Fruit fly (Drosophila melanogaster) whole organism, embryonic: ENCODE data around the gene Cpr66Cb.
A peak's percentile ranks its signal among the peaks of the same experiment; 100 is the strongest.

ENCODE experiments used
- Awh ChIP-seq: fragments of 200-800 bp; sonication (Bioruptor generic); IDR thresholded peaks from 2 replicates; pipeline ENCODE4, ENCODE4 v1.3.6; 2022; ENCODE audit warnings: missing biosample characterization, missing genetic modification characterization
- B-H1 ChIP-seq: fragments of 200-800 bp; sonication (Bioruptor generic); IDR thresholded peaks from 3 replicates; pipeline ENCODE4 v1.3.6; 2022; ENCODE audit warnings: missing biosample characterization, missing genetic modification characterization
- B-H2 ChIP-seq: fragments of 200-800 bp; sonication (Bioruptor generic); optimal IDR thresholded peaks from 2 replicates; lab custom pipeline; 2018; ENCODE audit warnings: missing biosample characterization, mild to moderate bottlenecking, missing genetic modification characterization
- Bteb2 ChIP-seq: fragments of 200-800 bp; sonication (Bioruptor generic); optimal IDR thresholded peaks from 2 replicates; lab custom pipeline; 2016; ENCODE audit warnings: missing biosample characterization, missing genetic modification characterization
- CG10462 ChIP-seq: fragments of 200-800 bp; sonication (Bioruptor generic); optimal IDR thresholded peaks from 2 replicates; lab custom pipeline; 2016; ENCODE audit warnings: missing biosample characterization, missing genetic modification characterization
- CG10654 ChIP-seq: fragments of 200-800 bp; sonication (Bioruptor generic); optimal IDR thresholded peaks from 2 replicates; lab custom pipeline; 2016; ENCODE audit warnings: missing biosample characterization, missing genetic modification characterization
- CG11085 ChIP-seq: fragments of 200-800 bp; sonication (Bioruptor generic); IDR thresholded peaks from 2 replicates; pipeline ENCODE4 v1.3.6; 2022; ENCODE audit warnings: missing biosample characterization, missing genetic modification characterization
- CG12155 ChIP-seq: fragments of 200-800 bp; sonication (Bioruptor generic); optimal IDR thresholded peaks from 3 replicates; lab custom pipeline; 2016; ENCODE audit warnings: missing biosample characterization, missing genetic modification characterization
- CG16779 ChIP-seq: fragments of 200-800 bp; sonication (Bioruptor generic); IDR thresholded peaks from 2 replicates; pipeline ENCODE4 v1.3.6; 2022; ENCODE audit warnings: missing biosample characterization, missing genetic modification characterization
- CG17612 ChIP-seq: fragments of 200-800 bp; sonication (Bioruptor generic); IDR thresholded peaks from 2 replicates; pipeline ENCODE4 v1.3.6; 2022; ENCODE audit warnings: missing biosample characterization, missing genetic modification characterization
- CG18011 ChIP-seq: fragments of 200-800 bp; sonication (Bioruptor generic); optimal IDR thresholded peaks from 2 replicates; lab custom pipeline; 2017; ENCODE audit warnings: missing biosample characterization, missing genetic modification characterization, mild to moderate bottlenecking, moderate library complexity, missing genotype
- CG1832 ChIP-seq: fragments of 200-800 bp; sonication (Bioruptor generic); optimal IDR thresholded peaks from 2 replicates; lab custom pipeline; 2017; ENCODE audit warnings: missing biosample characterization, mild to moderate bottlenecking, missing genetic modification characterization, inconsistent platforms
- CG2712 ChIP-seq: fragments of 200-800 bp; optimal IDR thresholded peaks from 3 replicates; lab custom pipeline; 2019; ENCODE audit warnings: missing biosample characterization, mild to moderate bottlenecking, missing genetic modification characterization, moderate library complexity
- CG30020 ChIP-seq: fragments of 200-800 bp; optimal IDR thresholded peaks from 2 replicates; lab custom pipeline; 2019; ENCODE audit warnings: missing biosample characterization, mild to moderate bottlenecking, missing genetic modification characterization, moderate library complexity
- CG31388 ChIP-seq: fragments of 200-800 bp; sonication (Bioruptor generic); optimal IDR thresholded peaks from 2 replicates; lab custom pipeline; 2016; ENCODE audit warnings: missing biosample characterization, missing genetic modification characterization
- CG34422 ChIP-seq: fragments of 200-800 bp; sonication (Bioruptor generic); IDR thresholded peaks from 3 replicates; pipeline ENCODE4 v1.3.6; 2022; ENCODE audit warnings: missing biosample characterization, missing genetic modification characterization
- CG4360 ChIP-seq: fragments of 200-800 bp; sonication (Bioruptor generic); IDR thresholded peaks from 2 replicates; pipeline ENCODE4 v1.3.6; 2022; ENCODE audit warnings: missing biosample characterization, missing genetic modification characterization
- CG4854 ChIP-seq: fragments of 200-800 bp; sonication (Bioruptor generic); optimal IDR thresholded peaks from 2 replicates; lab custom pipeline; 2016; ENCODE audit warnings: missing biosample characterization, missing genetic modification characterization, inconsistent platforms
- CG5953 ChIP-seq: fragments of 200-800 bp; sonication (Bioruptor generic); IDR thresholded peaks from 2 replicates; pipeline ENCODE4 v1.3.6; 2022; ENCODE audit warnings: missing biosample characterization, missing genetic modification characterization
- CG6654 ChIP-seq: fragments of 200-800 bp; sonication (Bioruptor generic); optimal IDR thresholded peaks from 2 replicates; lab custom pipeline; 2017; ENCODE audit warnings: missing biosample characterization, mild to moderate bottlenecking, missing genetic modification characterization
- CG7963 ChIP-seq: fragments of 200-800 bp; sonication (Bioruptor generic); IDR thresholded peaks from 3 replicates; pipeline ENCODE4 v1.3.6; 2022; ENCODE audit warnings: missing biosample characterization, missing genetic modification characterization; ENCODE audit not compliant: partially characterized antibody
- CG9817 ChIP-seq: fragments of 200-800 bp; sonication (Bioruptor generic); optimal IDR thresholded peaks from 2 replicates; lab custom pipeline; 2018; ENCODE audit warnings: missing biosample characterization, mild to moderate bottlenecking, missing genetic modification characterization, moderate library complexity
- Deaf1 ChIP-seq: fragments of 200-800 bp; optimal IDR thresholded peaks from 3 replicates; lab custom pipeline; 2019; ENCODE audit warnings: missing biosample characterization, mild to moderate bottlenecking, missing genetic modification characterization, moderate library complexity
- Dp ChIP-seq: fragments of 200-800 bp; sonication (Bioruptor generic); optimal IDR thresholded peaks from 2 replicates; lab custom pipeline; 2018; ENCODE audit warnings: missing biosample characterization, mild to moderate bottlenecking, missing genetic modification characterization, moderate library complexity
- Elba2 ChIP-seq: fragments of 200-800 bp; sonication (Bioruptor generic); optimal IDR thresholded peaks from 3 replicates; lab custom pipeline; 2016; ENCODE audit warnings: missing biosample characterization, missing genetic modification characterization
- Ets65A ChIP-seq: fragments of 200-800 bp; sonication (Bioruptor generic); peaks from one replicate; lab custom pipeline; 2016; ENCODE audit warnings: missing biosample characterization, missing genetic modification characterization
- Fer3 ChIP-seq: fragments of 200-800 bp; sonication (Bioruptor generic); optimal IDR thresholded peaks from 2 replicates; lab custom pipeline; 2018; ENCODE audit warnings: missing biosample characterization, mild to moderate bottlenecking, missing genetic modification characterization, moderate library complexity
- Gsc ChIP-seq: fragments of 200-800 bp; sonication (Bioruptor generic); IDR thresholded peaks from 2 replicates; pipeline ENCODE4 v1.3.6; 2022; ENCODE audit warnings: missing biosample characterization, missing genetic modification characterization
- H15 ChIP-seq: fragments of 200-800 bp; sonication (Bioruptor generic); IDR thresholded peaks from 3 replicates; pipeline ENCODE4 v1.3.6; 2022; ENCODE audit warnings: missing biosample characterization, missing genetic modification characterization
- Hr39 ChIP-seq: fragments of >200 bp; optimal IDR thresholded peaks from 2 replicates; lab custom pipeline; 2017
- Mes4 ChIP-seq: fragments of 200-800 bp; sonication (Bioruptor generic); optimal IDR thresholded peaks from 2 replicates; lab custom pipeline; 2016; ENCODE audit warnings: missing biosample characterization, missing genetic modification characterization
- NK7.1 ChIP-seq: fragments of 200-800 bp; sonication (Bioruptor generic); optimal IDR thresholded peaks from 3 replicates; lab custom pipeline; 2016; ENCODE audit warnings: missing biosample characterization, missing genetic modification characterization
- PHDP ChIP-seq: fragments of 200-800 bp; sonication (Bioruptor generic); optimal IDR thresholded peaks from 3 replicates; lab custom pipeline; 2018; ENCODE audit warnings: missing biosample characterization, mild to moderate bottlenecking, missing genetic modification characterization, moderate library complexity
- Six4 ChIP-seq: fragments of 200-800 bp; sonication (Bioruptor generic); optimal IDR thresholded peaks from 2 replicates; lab custom pipeline; 2016; ENCODE audit warnings: missing biosample characterization, missing genetic modification characterization
- Taf1 ChIP-seq: fragments of 200-800 bp; sonication (Bioruptor generic); IDR thresholded peaks from 2 replicates; pipeline ENCODE4 v1.3.6; 2022; ENCODE audit warnings: missing biosample characterization, missing genetic modification characterization
- Xbp1 ChIP-seq: fragments of 200-800 bp; sonication (Bioruptor generic); optimal IDR thresholded peaks from 3 replicates; lab custom pipeline; 2016; ENCODE audit warnings: missing biosample characterization, mild to moderate bottlenecking, missing genetic modification characterization
- ap ChIP-seq: fragments of 200-800 bp; sonication (Bioruptor generic); IDR thresholded peaks from 2 replicates; pipeline ENCODE4 v1.3.6; 2022; ENCODE audit warnings: missing biosample characterization, missing genetic modification characterization
- dysf ChIP-seq: fragments of 200-800 bp; sonication (Bioruptor generic); IDR thresholded peaks from 3 replicates; pipeline ENCODE4 v1.3.6; 2022; ENCODE audit warnings: missing biosample characterization, missing genetic modification characterization
- ems ChIP-seq: fragments of 200-800 bp; sonication (Bioruptor generic); optimal IDR thresholded peaks from 3 replicates; lab custom pipeline; 2016; ENCODE audit warnings: missing biosample characterization, missing genetic modification characterization
- ftz-f1 ChIP-seq: fragments of 200-800 bp; sonication (Bioruptor generic); optimal IDR thresholded peaks from 2 replicates; lab custom pipeline; 2016; ENCODE audit warnings: missing biosample characterization, missing genetic modification characterization
- gfzf ChIP-seq: fragments of 200-800 bp; sonication (Bioruptor generic); optimal IDR thresholded peaks from 2 replicates; lab custom pipeline; 2016; ENCODE audit warnings: missing biosample characterization, mild to moderate bottlenecking, missing genetic modification characterization, moderate library complexity
- jigr1 ChIP-seq: fragments of 200-800 bp; sonication (Bioruptor generic); IDR thresholded peaks from 3 replicates; pipeline ENCODE4 v1.3.6; 2022; ENCODE audit warnings: missing biosample characterization, missing genetic modification characterization
- lilli ChIP-seq: fragments of 200-800 bp; sonication (Bioruptor generic); optimal IDR thresholded peaks from 3 replicates; lab custom pipeline; 2016; ENCODE audit warnings: missing biosample characterization, missing genetic modification characterization
- odd ChIP-seq: fragments of 200-800 bp; sonication (Bioruptor generic); optimal IDR thresholded peaks from 2 replicates; lab custom pipeline; 2017; ENCODE audit warnings: missing biosample characterization, mild to moderate bottlenecking, missing genetic modification characterization
- org-1 ChIP-seq: fragments of 200-800 bp; sonication (Bioruptor generic); optimal IDR thresholded peaks from 2 replicates; lab custom pipeline; 2017; ENCODE audit warnings: missing biosample characterization, missing genetic modification characterization
- pfk ChIP-seq: fragments of 200-800 bp; sonication (Bioruptor generic); optimal IDR thresholded peaks from 2 replicates; lab custom pipeline; 2018; ENCODE audit warnings: missing biosample characterization, mild to moderate bottlenecking, missing genetic modification characterization, moderate library complexity
- pzg ChIP-seq: fragments of 200-800 bp; sonication (Bioruptor generic); optimal IDR thresholded peaks from 3 replicates; lab custom pipeline; 2018; ENCODE audit warnings: missing biosample characterization, mild to moderate bottlenecking, missing genetic modification characterization, moderate library complexity
- rib ChIP-seq: fragments of 200-800 bp; sonication (Bioruptor generic); IDR thresholded peaks from 2 replicates; pipeline ENCODE4 v1.3.6; 2022; ENCODE audit warnings: missing biosample characterization, missing genetic modification characterization
- ro ChIP-seq: fragments of 200-800 bp; sonication (Bioruptor generic); IDR thresholded peaks from 2 replicates; pipeline ENCODE4 v1.3.6; 2022; ENCODE audit warnings: missing biosample characterization, missing genetic modification characterization
- ttk ChIP-seq: fragments of 200-800 bp; sonication (Bioruptor generic); IDR thresholded peaks from 2 replicates; pipeline ENCODE4 v2.1.2; 2022; ENCODE audit warnings: missing biosample characterization, missing genetic modification characterization

Gene Cpr66Cb

dm6 chr3L:8299224-8300130, 37.0 kb upstream of the Cpr66Cb start, which contains the start of the genes Arl5 and CG13671 (continued):
- TF ChIP-seq Xbp1 (GFP tag; lab: Kevin White, UChicago), result peak; percentile 89
- no peak for TF ChIP-seq CG1832
- peak; percentile 45 for TF ChIP-seq CG30020 (tag; lab: Kevin White, UChicago)
- peak; percentile 70 for TF ChIP-seq CG31388 (GFP tag; lab: Kevin White, UChicago)
- no peak for TF ChIP-seq jigr1
- peak; percentile 84 for TF ChIP-seq CG2712 (tag; lab: Kevin White, UChicago)
- TF ChIP-seq B-H2, result peak; percentile 37
- peak; percentile 78 for TF ChIP-seq CG34422 (GFP tag; lab: Robert Waterston, UW)
- TF ChIP-seq CG18011 (GFP tag; lab: Kevin White, UChicago), result peak; percentile 72
- TF ChIP-seq NK7.1 (GFP tag; lab: Kevin White, UChicago), result no peak
- peak; percentile 66 for TF ChIP-seq Six4 (GFP tag; lab: Kevin White, UChicago)
- peak; percentile 71 for TF ChIP-seq CG11085 (GFP tag; lab: Robert Waterston, UW)
- peak; percentile 67 for TF ChIP-seq CG7963 (GFP tag; lab: Robert Waterston, UW)
- TF ChIP-seq H15 (GFP tag; lab: Robert Waterston, UW), result peak; percentile 83
- no peak for TF ChIP-seq Gsc
- peak; percentile 68 for TF ChIP-seq Taf1
- TF ChIP-seq lilli, result peak; percentile 85
- TF ChIP-seq Elba2 (GFP tag; lab: Kevin White, UChicago), result peak; percentile 54
- peak; percentile 61 for TF ChIP-seq CG4854 (GFP tag; lab: Kevin White, UChicago)
- TF ChIP-seq odd, result no peak
- TF ChIP-seq B-H1, result peak; percentile 69; the same call in 1 of the 3 replicates
- peak; percentile 88 for TF ChIP-seq CG12155 (GFP tag; lab: Kevin White, UChicago)
- peak; percentile 15 for TF ChIP-seq Mes4 (GFP tag; lab: Kevin White, UChicago)
- no peak for TF ChIP-seq pfk (GFP tag; lab: Kevin White, UChicago)
- TF ChIP-seq org-1 (GFP tag; lab: Kevin White, UChicago), result peak; percentile 28
- peak; percentile 44 for TF ChIP-seq gfzf
- no peak for TF ChIP-seq CG9817 (tag; lab: Kevin White, UChicago)
- TF ChIP-seq dysf, result peak; percentile 74
- TF ChIP-seq Awh, result peak; percentile 27; the same call in 1 of the 2 replicates
- TF ChIP-seq CG10654 (GFP tag; lab: Kevin White, UChicago), result peak; percentile 80
- no peak for TF ChIP-seq Deaf1 (tag; lab: Kevin White, UChicago)
- TF ChIP-seq CG16779 (GFP tag; lab: Robert Waterston, UW), result no peak
- TF ChIP-seq CG4360 (GFP tag; lab: Robert Waterston, UW), result peak; percentile 85
- no peak for TF ChIP-seq CG5953 (GFP tag; lab: Robert Waterston, UW)
- 0 out of 2 replicates have a peak, but pooled peaks have one; percentile 33 for TF ChIP-seq CG17612 (GFP tag; lab: Robert Waterston, UW)
- peak; percentile 34; the same call in 1 of the 2 replicates for TF ChIP-seq rib
- peak; percentile 65 for TF ChIP-seq ttk
- TF ChIP-seq ftz-f1, result peak; percentile 74
- peak; percentile 51 for TF ChIP-seq ap (GFP tag; lab: Robert Waterston, UW)
- peak; percentile 62 for TF ChIP-seq pzg (GFP tag; lab: Kevin White, UChicago)
- peak; percentile 20; the same call in 1 of the 2 replicates for TF ChIP-seq ro (GFP tag; lab: Robert Waterston, UW)
- no peak for TF ChIP-seq Hr39 (lab: Kevin White, UChicago)
- peak; percentile 44 for TF ChIP-seq Dp (GFP tag; lab: Kevin White, UChicago)
- TF ChIP-seq ems (GFP tag; lab: Kevin White, UChicago), result peak; percentile 53
- no peak for TF ChIP-seq CG6654 (GFP tag; lab: Kevin White, UChicago)
- TF ChIP-seq Ets65A (GFP tag; lab: Kevin White, UChicago), result peak; percentile 89
- peak; percentile 79 for TF ChIP-seq CG10462
- TF ChIP-seq Fer3 (tag; lab: Kevin White, UChicago), result peak; percentile 73
- peak; percentile 34 for TF ChIP-seq Bteb2 (GFP tag; lab: Kevin White, UChicago)
- TF ChIP-seq PHDP, result peak; percentile 74
